Fruit fly (Drosophila melanogaster) whole organism, wandering third instar larva: ENCODE results near the gene cert.

Source experiments
- Abd-B ChIP-seq: fragments of >200 bp; optimal IDR thresholded peaks from 2 replicates; lab custom pipeline; 2017; ENCODE audit warnings: missing biosample characterization, missing genetic modification characterization
- CG32264 ChIP-seq: fragments of 200-800 bp; sonication (Bioruptor generic); optimal IDR thresholded peaks from 2 replicates; lab custom pipeline; 2016; ENCODE audit warnings: missing biosample characterization, missing genetic modification characterization
- CG9705 ChIP-seq: fragments of 200-800 bp; sonication (Bioruptor generic); optimal IDR thresholded peaks from 2 replicates; lab custom pipeline; 2018; ENCODE audit warnings: missing biosample characterization, mild to moderate bottlenecking, missing genetic modification characterization
- CrebA ChIP-seq: fragments of 200-800 bp; sonication (Bioruptor generic); optimal IDR thresholded peaks from 2 replicates; lab custom pipeline; 2016; ENCODE audit warnings: missing biosample characterization, mild to moderate bottlenecking, missing genetic modification characterization, borderline replicate concordance
- Dfd ChIP-seq: fragments of >200 bp; optimal IDR thresholded peaks from 2 replicates; lab custom pipeline; 2017; ENCODE audit warnings: missing biosample characterization, missing genetic modification characterization
- Dif ChIP-seq: fragments of 200-275, 200-300 bp; sonication (Bioruptor generic); optimal IDR thresholded peaks from 2 replicates; lab custom pipeline; 2018; ENCODE audit warnings: missing biosample characterization, missing genetic modification characterization; ENCODE audit not compliant: partially characterized antibody
- GATAd ChIP-seq: sonication (Bioruptor generic); optimal IDR thresholded peaks from 2 replicates; lab custom pipeline; 2016; ENCODE audit warnings: missing biosample characterization, missing genetic modification characterization
- HLH106 ChIP-seq: fragments of 200-800 bp; optimal IDR thresholded peaks from 3 replicates; lab custom pipeline; 2019; ENCODE audit warnings: missing biosample characterization, mild to moderate bottlenecking, missing genetic modification characterization, moderate library complexity
- Hnf4 ChIP-seq: fragments of 200-800 bp; sonication (Bioruptor generic); optimal IDR thresholded peaks from 2 replicates; lab custom pipeline; 2016; ENCODE audit warnings: missing biosample characterization, mild to moderate bottlenecking, missing genetic modification characterization
- Hr78 ChIP-seq: fragments of >200 bp; optimal IDR thresholded peaks from 2 replicates; lab custom pipeline; 2017; ENCODE audit warnings: missing biosample characterization, missing genetic modification characterization
- Hr83 ChIP-seq: fragments of 200-300 bp; sonication (Bioruptor generic); optimal IDR thresholded peaks from 2 replicates; lab custom pipeline; 2016; ENCODE audit warnings: missing biosample characterization, mild to moderate bottlenecking, missing genetic modification characterization, moderate library complexity; ENCODE audit not compliant: poor library complexity, severe bottlenecking
- Jra ChIP-seq: sonication (Bioruptor generic); optimal IDR thresholded peaks from 2 replicates; lab custom pipeline; 2016; ENCODE audit warnings: missing biosample characterization, missing genetic modification characterization
- Mio ChIP-seq: sonication (Bioruptor generic); optimal IDR thresholded peaks from 2 replicates; lab custom pipeline; 2016; ENCODE audit warnings: missing biosample characterization, missing genetic modification characterization
- Myc ChIP-seq: fragments of >200 bp; optimal IDR thresholded peaks from 2 replicates; lab custom pipeline; 2017
- N ChIP-seq: fragments of >200 bp; optimal IDR thresholded peaks from 2 replicates; lab custom pipeline; 2018; ENCODE audit warnings: missing biosample characterization, missing external identifiers, missing genetic modification characterization
- OdsH ChIP-seq: fragments of 200-800 bp; sonication (Bioruptor generic); optimal IDR thresholded peaks from 2 replicates; lab custom pipeline; 2016; ENCODE audit warnings: missing biosample characterization, mild to moderate bottlenecking, missing genetic modification characterization
- Rel ChIP-seq, 2 experiments: fragments of 200-800 bp; sonication (Bioruptor generic) in 1 of 2; optimal IDR thresholded peaks; 2 replicates in 1 of 2; 3 replicates in 1 of 2; lab custom pipeline; 2016 to 2019; ENCODE audit warnings: mild to moderate bottlenecking in 2 of 2, missing biosample characterization in 2 of 2, missing genetic modification characterization in 2 of 2, moderate library complexity in 1 of 2
- Sp1 ChIP-seq: fragments of 200-800 bp; sonication (Bioruptor generic); optimal IDR thresholded peaks from 3 replicates; lab custom pipeline; 2019; ENCODE audit warnings: missing biosample characterization, mild to moderate bottlenecking, missing genetic modification characterization, moderate library complexity
- Vsx2 ChIP-seq: fragments of 200-300, 225-300 bp; sonication (Bioruptor generic); optimal IDR thresholded peaks from 2 replicates; lab custom pipeline; 2018; ENCODE audit warnings: missing biosample characterization, missing genetic modification characterization; ENCODE audit not compliant: partially characterized antibody
- br ChIP-seq: fragments of 200-800 bp; sonication (Bioruptor generic); optimal IDR thresholded peaks from 2 replicates; lab custom pipeline; 2016; ENCODE audit warnings: missing biosample characterization, missing genetic modification characterization
- brk ChIP-seq: fragments of 200-800 bp; sonication (Bioruptor generic); optimal IDR thresholded peaks from 2 replicates; lab custom pipeline; 2016; ENCODE audit warnings: missing biosample characterization, mild to moderate bottlenecking, missing genetic modification characterization
- dl ChIP-seq, 2 experiments: fragments of 175-275, 200-275 bp in 1 of 2; fragments of 200-275 bp in 1 of 2; sonication (Bioruptor generic); optimal IDR thresholded peaks; lab custom pipeline; 2018; ENCODE audit warnings: mild to moderate bottlenecking in 2 of 2, missing biosample characterization in 2 of 2, missing genetic modification characterization in 2 of 2, moderate library complexity in 2 of 2; ENCODE audit not compliant: partially characterized antibody in 2 of 2, insufficient read depth in 1 of 2
- dmrt93B ChIP-seq: fragments of 200-800 bp; sonication (Bioruptor generic); optimal IDR thresholded peaks from 2 replicates; lab custom pipeline; 2018; ENCODE audit warnings: missing biosample characterization, mild to moderate bottlenecking, missing genetic modification characterization
- dsf ChIP-seq: sonication (Bioruptor generic); optimal IDR thresholded peaks from 2 replicates; lab custom pipeline; 2016; ENCODE audit warnings: missing biosample characterization, missing genetic modification characterization, borderline replicate concordance
- ey ChIP-seq: fragments of 200-800 bp; sonication (Bioruptor generic); optimal IDR thresholded peaks from 2 replicates; lab custom pipeline; 2016; ENCODE audit warnings: missing biosample characterization, missing genetic modification characterization
- foxo ChIP-seq, 2 experiments: fragments of 200-800 bp; sonication (Bioruptor generic); optimal IDR thresholded peaks; 2 replicates in 1 of 2; 3 replicates in 1 of 2; lab custom pipeline; 2016 to 2017; ENCODE audit warnings: missing biosample characterization in 2 of 2, missing genetic modification characterization in 2 of 2
- fru ChIP-seq: fragments of 200-800 bp; sonication (Bioruptor generic); optimal IDR thresholded peaks from 3 replicates; lab custom pipeline; 2016; ENCODE audit warnings: missing biosample characterization, mild to moderate bottlenecking, missing genetic modification characterization
- h ChIP-seq: fragments of 200-800 bp; sonication (Bioruptor generic); optimal IDR thresholded peaks from 3 replicates; lab custom pipeline; 2016; ENCODE audit warnings: missing biosample characterization, mild to moderate bottlenecking, missing genetic modification characterization
- jim ChIP-seq: fragments of 175-275, 200-325 bp; sonication (Bioruptor generic); optimal IDR thresholded peaks from 2 replicates; lab custom pipeline; 2016; ENCODE audit warnings: missing biosample characterization, mild to moderate bottlenecking, missing genetic modification characterization
- lola ChIP-seq: fragments of >200 bp; optimal IDR thresholded peaks from 2 replicates; lab custom pipeline; 2017; ENCODE audit warnings: missing biosample characterization, missing genetic modification characterization
- pan ChIP-seq: fragments of >200 bp; optimal IDR thresholded peaks from 2 replicates; lab custom pipeline; 2017
- psq ChIP-seq: fragments of 200-800 bp; sonication (Bioruptor generic); optimal IDR thresholded peaks from 3 replicates; lab custom pipeline; 2017; ENCODE audit warnings: missing biosample characterization, mild to moderate bottlenecking, missing genetic modification characterization, moderate library complexity
- rgr ChIP-seq: fragments of 200-800 bp; sonication (Bioruptor generic); optimal IDR thresholded peaks from 3 replicates; lab custom pipeline; 2016; ENCODE audit warnings: missing biosample characterization, mild to moderate bottlenecking, missing genetic modification characterization
- sage ChIP-seq: fragments of 200-800 bp; sonication (Bioruptor generic); optimal IDR thresholded peaks from 2 replicates; lab custom pipeline; 2016; ENCODE audit warnings: missing biosample characterization, mild to moderate bottlenecking, missing genetic modification characterization
- sv ChIP-seq: fragments of 200-800 bp; sonication (Bioruptor generic); optimal IDR thresholded peaks from 3 replicates; lab custom pipeline; 2016; ENCODE audit warnings: missing biosample characterization, missing genetic modification characterization
- tai ChIP-seq: sonication (Bioruptor generic); optimal IDR thresholded peaks from 2 replicates; lab custom pipeline; 2016; ENCODE audit warnings: missing biosample characterization, missing genetic modification characterization
- usp ChIP-seq: fragments of >200 bp; optimal IDR thresholded peaks from 2 replicates; lab custom pipeline; 2017; ENCODE audit warnings: missing biosample characterization, missing genetic modification characterization
- woc ChIP-seq: sonication (Bioruptor generic); optimal IDR thresholded peaks from 2 replicates; lab custom pipeline; 2016; ENCODE audit warnings: missing biosample characterization, mild to moderate bottlenecking, missing genetic modification characterization

cert gene

dm6 chr3L:8314788-8315140 is 25.1 kb upstream of the cert start:
- no peak for TF ChIP-seq CG9705 (GFP tag; lab: Kevin White, UChicago)
- TF ChIP-seq ey = peak; percentile 1
- TF ChIP-seq dsf (GFP tag; lab: Kevin White, UChicago) = no peak
- TF ChIP-seq Vsx2 (GFP tag; lab: Kevin White, UChicago) = no peak
- TF ChIP-seq br = no peak
- no peak for TF ChIP-seq sv (GFP tag; lab: Kevin White, UChicago)
- no peak for TF ChIP-seq GATAd (GFP tag; lab: Kevin White, UChicago)
- no peak for TF ChIP-seq Dif
- TF ChIP-seq tai (GFP tag; lab: Kevin White, UChicago) = no peak
- peak; percentile 14 for TF ChIP-seq woc (GFP tag; lab: Kevin White, UChicago)
- TF ChIP-seq HLH106 (tag; lab: Kevin White, UChicago) = no peak
- TF ChIP-seq dmrt93B (GFP tag; lab: Kevin White, UChicago) = no peak
- TF ChIP-seq fru (GFP tag; lab: Kevin White, UChicago) = no peak
- peak in 1 of 2 experiments; percentile 0 for TF ChIP-seq foxo (GFP tag; optimal IDR thresholded peaks at IDR 0.05; lab: Kevin White, UChicago)
- TF ChIP-seq dl (GFP tag; optimal IDR thresholded peaks at IDR 0.05; lab: Kevin White, UChicago; ENCODE audit: insufficient read depth in 1 of 2, partially characterized antibody in 2 of 2) = no peak
- TF ChIP-seq Hr83 (GFP tag; lab: Kevin White, UChicago) = no peak
- TF ChIP-seq Hnf4 (GFP tag; lab: Kevin White, UChicago) = no peak
- TF ChIP-seq CrebA = no peak
- no peak for TF ChIP-seq Sp1 (GFP tag; lab: Kevin White, UChicago)
- no peak for TF ChIP-seq N
- peak; percentile 24 for TF ChIP-seq rgr (GFP tag; lab: Kevin White, UChicago)
- TF ChIP-seq Hr78 = no peak
- TF ChIP-seq usp (GFP tag; lab: Kevin White, UChicago) = no peak
- no peak for TF ChIP-seq CG32264
- no peak for TF ChIP-seq sage
- no peak for TF ChIP-seq Dfd (GFP tag; lab: Kevin White, UChicago)
- no peak for TF ChIP-seq h (GFP tag; lab: Kevin White, UChicago)
- no peak for TF ChIP-seq jim (GFP tag; lab: Kevin White, UChicago)
- TF ChIP-seq OdsH (GFP tag; lab: Kevin White, UChicago) = peak; percentile 0
- TF ChIP-seq Mio = no peak
- TF ChIP-seq lola (GFP tag; lab: Kevin White, UChicago) = no peak
- no peak for TF ChIP-seq Jra (GFP tag; lab: Kevin White, UChicago)
- no peak for TF ChIP-seq brk
- TF ChIP-seq Abd-B (GFP tag; lab: Kevin White, UChicago) = no peak
- TF ChIP-seq Rel (GFP tag; optimal IDR thresholded peaks at IDR 0.05; lab: Kevin White, UChicago) = no peak
- TF ChIP-seq Rel (tag; optimal IDR thresholded peaks at IDR 0.05; lab: Kevin White, UChicago) = no peak
- no peak for TF ChIP-seq Myc
- no peak for TF ChIP-seq pan (lab: Kevin White, UChicago)
- TF ChIP-seq psq = peak; percentile 14

DNA sequence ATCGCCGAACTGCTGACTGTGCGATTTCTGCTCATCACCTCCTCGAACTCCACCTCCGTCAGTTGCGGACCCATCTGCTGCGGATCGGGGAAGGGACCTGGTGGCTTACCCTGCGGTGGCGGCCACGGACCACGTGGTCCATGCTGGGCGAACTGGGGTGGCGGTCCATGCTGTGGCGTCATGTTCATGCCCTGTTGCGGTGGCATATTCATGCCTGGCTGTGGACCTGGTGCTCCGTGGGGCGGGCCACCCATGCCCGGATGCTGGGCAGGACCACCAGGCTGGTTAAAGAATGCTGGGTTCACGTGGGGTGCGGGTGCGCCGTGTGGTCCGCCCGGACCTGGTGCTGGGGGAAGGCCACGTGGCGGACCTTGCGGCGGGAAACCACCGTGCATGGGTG is 22.6 kb upstream of the cert start:
- TF ChIP-seq Rel (GFP tag; optimal IDR thresholded peaks at IDR 0.05; lab: Kevin White, UChicago) (no peak), Rel (tag; optimal IDR thresholded peaks at IDR 0.05; lab: Kevin White, UChicago) (no peak), Sp1 (GFP tag; lab: Kevin White, UChicago) (no peak), psq (no peak), lola (GFP tag; lab: Kevin White, UChicago) (no peak), Hr78 (no peak), sv (GFP tag; lab: Kevin White, UChicago) (no peak), Dif (no peak), Mio (no peak), Hnf4 (GFP tag; lab: Kevin White, UChicago) (no peak)

dm6 chr3L:8308891-8309352 is 19.3 kb upstream of the cert start, which contains the start of gene BI-1:
BI-1 (minus strand) TSS chr3L:8308941.
- TF ChIP-seq Hnf4 (GFP tag; lab: Kevin White, UChicago) (peak; percentile 68), dsf (GFP tag; lab: Kevin White, UChicago) (peak; percentile 21), Dif (no peak), jim (GFP tag; lab: Kevin White, UChicago) (no peak), CG9705 (GFP tag; lab: Kevin White, UChicago) (peak; percentile 69), lola (GFP tag; lab: Kevin White, UChicago) (no peak), Hr83 (GFP tag; lab: Kevin White, UChicago) (no peak), Vsx2 (GFP tag; lab: Kevin White, UChicago) (no peak), CG32264 (no peak), tai (GFP tag; lab: Kevin White, UChicago) (no peak), GATAd (GFP tag; lab: Kevin White, UChicago) (no peak), psq (peak; percentile 75), foxo (GFP tag; optimal IDR thresholded peaks at IDR 0.05; lab: Kevin White, UChicago) (peak in 1 of 2 experiments; percentile 83), N (no peak), usp (GFP tag; lab: Kevin White, UChicago) (no peak), Jra (GFP tag; lab: Kevin White, UChicago) (peak; percentile 63), pan (lab: Kevin White, UChicago) (no peak), sv (GFP tag; lab: Kevin White, UChicago) (peak; percentile 29), Hr78 (no peak), ey (peak; percentile 25), Sp1 (GFP tag; lab: Kevin White, UChicago) (peak; percentile 79), h (GFP tag; lab: Kevin White, UChicago) (peak; percentile 80), Abd-B (GFP tag; lab: Kevin White, UChicago) (no peak), dmrt93B (GFP tag; lab: Kevin White, UChicago) (no peak), Myc (peak; percentile 99), fru (GFP tag; lab: Kevin White, UChicago) (peak; percentile 84), Mio (no peak), Rel (GFP tag; optimal IDR thresholded peaks at IDR 0.05; lab: Kevin White, UChicago) (no peak), Rel (tag; optimal IDR thresholded peaks at IDR 0.05; lab: Kevin White, UChicago) (peak; percentile 56), Dfd (GFP tag; lab: Kevin White, UChicago) (no peak), OdsH (GFP tag; lab: Kevin White, UChicago) (peak; percentile 44), HLH106 (tag; lab: Kevin White, UChicago) (peak; percentile 79), brk (peak; percentile 64), dl (GFP tag; optimal IDR thresholded peaks at IDR 0.05; lab: Kevin White, UChicago; ENCODE audit: insufficient read depth in 1 of 2, partially characterized antibody in 2 of 2) (no peak), CrebA (no peak), sage (peak; percentile 7), br (peak; percentile 69), rgr (GFP tag; lab: Kevin White, UChicago) (peak; percentile 78)
